Worm (Caenorhabditis elegans): ENCODE measurements around the gene W08A12.2.
A peak's percentile ranks its signal among the peaks of the same experiment; 100 is the strongest.

The W08A12.2 gene

ce11 chrV:3644193-3644693, 41.4 kb downstream of the W08A12.2 start, which contains the start of gene F59B1.8 (continued):
- TF ChIP-seq nhr-47 (tag; optimal IDR thresholded peaks at IDR 0.05) = no peak
- no peak for TF ChIP-seq unc-30 (tag; optimal IDR thresholded peaks at IDR 0.05)
- no peak for TF ChIP-seq mef-2 (tag; optimal IDR thresholded peaks at IDR 0.05)
- TF ChIP-seq nhr-11 (tag; optimal IDR thresholded peaks at IDR 0.05) = no peak
- no peak for TF ChIP-seq ceh-8 (GFP tag; optimal IDR thresholded peaks at IDR 0.05)
- no peak for TF ChIP-seq vab-15 (tag; optimal IDR thresholded peaks at IDR 0.05)
- peak; percentile 78 for TF ChIP-seq lin-14 (GFP tag; optimal IDR thresholded peaks at IDR 0.05)
- TF ChIP-seq C34B4.2 (tag; optimal IDR thresholded peaks at IDR 0.05) = no peak
- TF ChIP-seq tlp-1 (tag; optimal IDR thresholded peaks at IDR 0.05) = no peak
- peak; percentile 44 for TF ChIP-seq nhr-237 (tag; optimal IDR thresholded peaks at IDR 0.05)
- peak; percentile 20 for TF ChIP-seq nhr-77 (tag; optimal IDR thresholded peaks at IDR 0.05)
- TF ChIP-seq F16B12.6 (tag; optimal IDR thresholded peaks at IDR 0.05) = no peak
- TF ChIP-seq ceh-63 (GFP tag; optimal IDR thresholded peaks at IDR 0.05) = no peak
- TF ChIP-seq tbx-2 (tag; optimal IDR thresholded peaks at IDR 0.05) = no peak

- TF ChIP-seq nhr-71 (tag; optimal IDR thresholded peaks at IDR 0.05) (peak; percentile 1), tlp-1 (tag; optimal IDR thresholded peaks at IDR 0.05) (no peak), dsc-1 (tag; optimal IDR thresholded peaks at IDR 0.05) (peak; percentile 91), sox-4 (tag; optimal IDR thresholded peaks at IDR 0.05) (peak; percentile 37), pax-3 (tag; optimal IDR thresholded peaks at IDR 0.05) (peak; percentile 44), fkh-8 (tag; optimal IDR thresholded peaks at IDR 0.05) (peak; percentile 55)
Measured at ce11 chrV:3639873-3640272, 45.8 kb downstream of the W08A12.2 start.

ce11 chrV:3637086-3637485, 48.6 kb downstream of the W08A12.2 start, which contains the start of gene srx-41:
Gene srx-41 (minus strand): TSS chrV:3637186.
- TF ChIP-seq aha-1 (tag; optimal IDR thresholded peaks at IDR 0.05) (no peak), C04F5.9 (tag; optimal IDR thresholded peaks at IDR 0.05) (no peak), unc-30 (tag; optimal IDR thresholded peaks at IDR 0.05) (no peak), egl-13 (tag; optimal IDR thresholded peaks at IDR 0.05) (no peak), egl-27 (tag; optimal IDR thresholded peaks at IDR 0.05) (no peak)

Data from whole organism, L1 larva.